Worm (Caenorhabditis elegans): ENCODE results near the gene mdt-30.

- TF ChIP-seq cnd-1 (tag; optimal IDR thresholded peaks at IDR 0.05) (no peak), unc-39 (tag; optimal IDR thresholded peaks at IDR 0.05) (no peak), drap-1 (GFP tag; optimal IDR thresholded peaks at IDR 0.05) (no peak)
Observed at ce11 chrIII:8033534-8033933, 5.7 kb upstream of the mdt-30 start, which contains the start of gene F44B9.10.

Measured in whole organism, mixed stage, embryonic.